Fruit fly (Drosophila melanogaster) whole organism: ENCODE data around the gene mthl10.
A peak's percentile ranks its signal among the peaks of the same experiment; 100 is the strongest.

Experiments used
- CG8478 ChIP-seq: fragments of >200 bp; optimal IDR thresholded peaks from 2 replicates; lab custom pipeline; 2018; ENCODE audit warnings: inconsistent platforms
- Dll ChIP-seq: fragments of >200 bp; optimal IDR thresholded peaks from 2 replicates; lab custom pipeline; 2017
- EcR ChIP-seq, 2 experiments: fragments of >200 bp; optimal IDR thresholded peaks; 2 replicates each; lab custom pipeline; 2017; ENCODE audit warnings: missing biosample characterization in 2 of 2, missing genetic modification characterization in 2 of 2, missing genetic modification reagents in 2 of 2
- pan ChIP-seq: fragments of >200 bp; optimal IDR thresholded peaks from 2 replicates; lab custom pipeline; 2017
- psq ChIP-seq: fragments of >200 bp; optimal IDR thresholded peaks from 2 replicates; lab custom pipeline; 2017
- usp ChIP-seq: fragments of >200 bp; optimal IDR thresholded peaks from 2 replicates; lab custom pipeline; 2017; ENCODE audit warnings: missing biosample characterization, missing genetic modification characterization, mixed read lengths

Gene mthl10

dm6 chr3L:321495-321894, 21.2 kb downstream of the mthl10 start:
- TF ChIP-seq Dll (lab: Kevin White, UChicago) (no peak), EcR (GFP tag; optimal IDR thresholded peaks at IDR 0.05; lab: Kevin White, UChicago) (no peak), pan (lab: Kevin White, UChicago) (no peak), usp (GFP tag; lab: Kevin White, UChicago) (no peak), CG8478 (lab: Kevin White, UChicago) (no peak), psq (lab: Kevin White, UChicago) (no peak)

dm6 chr3L:320798-321197, 21.9 kb downstream of the mthl10 start:
- TF ChIP-seq EcR (GFP tag; optimal IDR thresholded peaks at IDR 0.05; lab: Kevin White, UChicago) (no peak), pan (lab: Kevin White, UChicago) (no peak), psq (lab: Kevin White, UChicago) (no peak), usp (GFP tag; lab: Kevin White, UChicago) (no peak), CG8478 (lab: Kevin White, UChicago) (no peak), Dll (lab: Kevin White, UChicago) (no peak)

DNA sequence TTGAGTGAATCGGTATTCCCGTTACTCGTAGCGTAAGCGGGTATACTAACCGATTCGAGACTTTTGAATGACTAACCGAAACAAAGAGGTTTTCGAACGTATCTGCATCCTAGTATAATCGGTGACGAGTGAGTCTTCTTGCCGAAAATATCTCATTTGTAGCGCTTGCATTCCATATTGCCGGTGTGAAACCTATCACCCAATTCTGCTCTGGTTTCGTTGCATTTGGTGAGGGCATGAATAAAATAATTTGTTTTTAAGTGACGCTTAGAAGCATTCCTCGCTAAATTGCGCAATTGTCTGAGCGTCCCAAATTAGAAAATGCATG, 22.7 kb downstream of the mthl10 start:
- TF ChIP-seq psq (lab: Kevin White, UChicago) (no peak), usp (GFP tag; lab: Kevin White, UChicago) (no peak), CG8478 (lab: Kevin White, UChicago) (no peak), pan (lab: Kevin White, UChicago) (no peak), EcR (GFP tag; optimal IDR thresholded peaks at IDR 0.05; lab: Kevin White, UChicago) (no peak), Dll (lab: Kevin White, UChicago) (no peak)

DNA sequence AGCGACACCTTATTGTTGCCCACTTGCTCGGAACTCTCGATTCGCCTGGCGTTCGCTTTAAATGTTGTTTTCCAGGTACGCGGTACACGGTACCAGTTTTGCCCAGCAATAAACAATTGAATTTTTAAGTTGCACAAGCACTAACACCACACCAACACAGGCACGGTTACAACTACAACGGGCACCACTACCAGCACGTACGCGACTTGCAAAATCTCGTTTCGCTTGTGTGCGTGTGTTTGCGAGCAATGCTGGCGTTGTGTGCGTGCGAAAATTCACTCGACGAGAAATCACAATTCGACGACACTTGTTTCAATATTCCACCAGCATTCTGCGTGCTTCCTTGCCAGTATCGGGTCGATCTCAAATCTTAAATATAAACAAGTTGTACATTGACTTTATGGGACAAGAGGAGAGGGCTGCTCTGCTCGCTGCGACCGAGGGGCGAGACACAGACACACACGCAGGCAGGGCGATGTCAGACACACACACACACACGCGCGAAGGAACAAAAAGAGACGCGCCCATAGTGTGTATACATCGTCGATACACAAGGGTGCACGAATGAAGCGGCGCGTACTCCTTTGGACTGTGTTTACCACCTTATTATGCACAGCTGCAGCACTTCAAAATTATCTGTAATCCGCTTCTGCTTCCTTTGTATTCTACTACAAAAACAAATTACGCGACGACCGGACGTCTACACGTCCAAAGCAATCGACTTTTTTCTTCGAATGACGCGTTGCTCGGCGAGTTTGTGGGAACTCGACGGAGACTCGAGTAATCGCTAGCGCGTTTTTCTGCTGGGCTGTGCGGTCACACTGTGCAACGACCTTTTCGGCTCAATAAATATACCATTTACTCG, 23.3 kb downstream of the mthl10 start, which contains the start of gene fwd:
Gene fwd, minus strand, starts transcription at position 740 of the 865 bp plus-strand sequence.
- no peak for TF ChIP-seq usp (GFP tag; lab: Kevin White, UChicago)
- peak; percentile 88 for TF ChIP-seq CG8478 (lab: Kevin White, UChicago)
- TF ChIP-seq Dll (lab: Kevin White, UChicago) = no peak
- TF ChIP-seq pan (lab: Kevin White, UChicago) = no peak
- TF ChIP-seq EcR (GFP tag; optimal IDR thresholded peaks at IDR 0.05; lab: Kevin White, UChicago) = no peak

DNA sequence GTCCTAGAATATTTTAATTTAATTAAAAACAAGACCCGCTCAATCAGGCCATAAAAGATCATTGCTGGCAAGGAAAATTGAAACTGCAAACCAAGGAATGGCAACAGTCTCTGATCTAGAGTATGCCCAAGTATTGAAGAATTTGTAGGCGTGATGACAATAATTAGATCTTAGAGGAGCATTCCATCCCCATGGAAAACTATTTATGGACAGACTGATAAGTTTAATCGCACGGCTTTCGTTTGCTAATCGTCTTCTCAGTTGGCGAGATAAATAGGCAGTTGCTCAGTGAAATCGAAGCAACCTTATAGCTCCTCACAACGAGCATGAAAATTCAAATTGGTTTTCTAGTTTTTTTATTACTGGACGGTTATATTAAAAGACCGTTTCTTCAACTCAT, 25.9 kb downstream of the mthl10 start, which contains the start of gene ddbt:
Gene ddbt, plus strand, starts transcription at position 301 of the 400 bp plus-strand sequence.
- TF ChIP-seq EcR (GFP tag; optimal IDR thresholded peaks at IDR 0.05; lab: Kevin White, UChicago) (no peak), psq (lab: Kevin White, UChicago) (no peak), usp (GFP tag; lab: Kevin White, UChicago) (no peak), Dll (lab: Kevin White, UChicago) (no peak), CG8478 (lab: Kevin White, UChicago) (no peak), pan (lab: Kevin White, UChicago) (no peak)

- TF ChIP-seq usp (GFP tag; lab: Kevin White, UChicago) (no peak), pan (lab: Kevin White, UChicago) (no peak), EcR (GFP tag; optimal IDR thresholded peaks at IDR 0.05; lab: Kevin White, UChicago) (no peak), psq (lab: Kevin White, UChicago) (no peak), CG8478 (lab: Kevin White, UChicago) (no peak), Dll (lab: Kevin White, UChicago) (no peak)
These were observed 27.6 kb downstream of the mthl10 start for dm6 chr3L:315140-315539.

DNA sequence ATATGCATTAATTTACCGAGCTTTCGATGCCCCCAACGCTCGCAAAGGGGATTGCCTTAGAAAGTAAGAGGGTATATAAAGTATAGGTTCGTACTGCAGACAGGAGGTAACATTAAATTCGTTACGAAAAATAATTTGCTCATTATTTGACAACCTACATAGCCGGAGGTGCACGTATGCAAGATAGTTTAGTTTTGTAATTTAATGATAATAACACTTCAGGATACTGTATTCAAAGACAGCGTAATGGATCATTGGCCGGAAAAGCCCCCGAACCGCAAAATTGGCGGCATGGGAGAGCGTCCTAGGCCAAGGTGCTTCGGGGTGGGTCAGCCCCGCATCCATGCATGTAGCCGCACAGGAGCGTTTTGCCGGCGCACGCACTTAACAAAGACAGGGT, 30.4 kb downstream of the mthl10 start:
- TF ChIP-seq usp (GFP tag; lab: Kevin White, UChicago) (no peak), pan (lab: Kevin White, UChicago) (no peak), EcR (GFP tag; optimal IDR thresholded peaks at IDR 0.05; lab: Kevin White, UChicago) (no peak), CG8478 (lab: Kevin White, UChicago) (no peak), Dll (lab: Kevin White, UChicago) (no peak), psq (lab: Kevin White, UChicago) (no peak)

DNA sequence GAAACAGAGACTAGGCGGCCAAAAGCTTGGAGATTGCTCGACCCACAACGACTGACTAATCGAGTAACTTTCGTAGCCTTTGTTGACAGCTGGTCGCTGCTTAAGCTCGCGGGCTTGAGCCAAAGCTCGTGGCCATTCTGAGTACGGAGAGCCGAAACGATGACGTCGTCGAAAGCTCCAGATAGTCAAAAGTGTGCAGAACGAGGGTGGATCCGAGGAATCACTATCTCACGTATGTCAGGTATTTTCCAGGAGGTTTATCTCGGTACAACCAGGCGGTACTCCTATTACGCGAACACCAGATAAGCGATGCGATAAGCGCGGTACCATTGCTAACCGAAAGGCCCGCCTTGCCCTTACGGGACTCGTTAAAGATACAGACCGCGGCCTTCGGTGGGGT, 31.1 kb downstream of the mthl10 start:
- TF ChIP-seq EcR (GFP tag; optimal IDR thresholded peaks at IDR 0.05; lab: Kevin White, UChicago) (no peak), Dll (lab: Kevin White, UChicago) (no peak), usp (GFP tag; lab: Kevin White, UChicago) (no peak), psq (lab: Kevin White, UChicago) (no peak), CG8478 (lab: Kevin White, UChicago) (no peak), pan (lab: Kevin White, UChicago) (no peak)

- TF ChIP-seq Dll (lab: Kevin White, UChicago) = no peak
- no peak for TF ChIP-seq EcR (GFP tag; optimal IDR thresholded peaks at IDR 0.05; lab: Kevin White, UChicago)
- no peak for TF ChIP-seq CG8478 (lab: Kevin White, UChicago)
- TF ChIP-seq pan (lab: Kevin White, UChicago) = no peak
- TF ChIP-seq usp (GFP tag; lab: Kevin White, UChicago) = no peak
- no peak for TF ChIP-seq psq (lab: Kevin White, UChicago)
These were observed 42.6 kb downstream of the mthl10 start for dm6 chr3L:299952-300605.

DNA sequence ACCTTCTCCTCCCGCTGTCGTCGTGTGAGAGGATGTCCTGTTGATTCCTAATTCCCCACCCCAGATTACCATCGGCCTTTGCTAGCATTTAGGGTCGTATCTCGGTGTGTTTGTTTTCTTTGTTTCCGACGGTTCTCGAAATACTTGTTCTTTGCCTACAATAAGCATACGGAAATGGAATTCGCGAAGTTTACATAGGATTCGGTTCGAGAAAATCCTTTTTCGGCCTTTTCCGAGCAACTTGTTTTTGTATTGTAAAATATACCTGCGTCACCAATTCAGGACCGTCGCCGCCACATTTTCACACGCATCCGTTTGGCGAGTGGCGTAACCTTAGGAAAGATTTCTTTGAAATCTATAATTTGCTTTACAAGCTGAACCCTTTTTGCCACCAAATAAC, 44.3 kb downstream of the mthl10 start:
- no peak for TF ChIP-seq psq (lab: Kevin White, UChicago)
- TF ChIP-seq CG8478 (lab: Kevin White, UChicago) = no peak
- TF ChIP-seq EcR (GFP tag; optimal IDR thresholded peaks at IDR 0.05; lab: Kevin White, UChicago) = no peak
- no peak for TF ChIP-seq pan (lab: Kevin White, UChicago)
- no peak for TF ChIP-seq Dll (lab: Kevin White, UChicago)

dm6 chr3L:297240-297639, 45.5 kb downstream of the mthl10 start:
- TF ChIP-seq psq (lab: Kevin White, UChicago) = no peak
- TF ChIP-seq CG8478 (lab: Kevin White, UChicago) = no peak
- TF ChIP-seq pan (lab: Kevin White, UChicago) = no peak
- no peak for TF ChIP-seq usp (GFP tag; lab: Kevin White, UChicago)
- TF ChIP-seq Dll (lab: Kevin White, UChicago) = no peak
- no peak for TF ChIP-seq EcR (GFP tag; optimal IDR thresholded peaks at IDR 0.05; lab: Kevin White, UChicago)
